Worm (Caenorhabditis elegans): ENCODE measurements around the gene pqn-63.

The pqn-63 gene

DNA sequence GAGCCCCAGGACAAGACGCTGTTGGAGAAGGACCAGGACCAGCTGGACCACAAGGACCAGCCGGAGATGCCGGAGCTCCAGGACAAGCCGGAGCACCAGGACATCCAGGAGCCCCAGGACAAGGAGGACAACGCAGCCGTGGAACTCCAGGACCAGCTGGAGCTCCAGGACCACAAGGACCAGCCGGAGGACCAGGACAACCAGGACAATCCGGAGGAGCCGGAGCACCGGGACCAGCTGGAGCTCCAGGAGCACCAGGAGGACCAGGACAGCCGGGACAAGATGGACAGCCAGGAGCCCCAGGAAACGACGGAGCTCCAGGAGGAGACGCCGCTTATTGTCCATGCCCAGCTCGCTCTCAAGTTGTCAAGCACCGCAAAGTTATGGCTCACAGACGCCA, 14.7 kb downstream of the pqn-63 start:
- TF ChIP-seq sptf-1 (tag; optimal IDR thresholded peaks at IDR 0.05) (no peak), nhr-2 (tag; optimal IDR thresholded peaks at IDR 0.05) (no peak), elt-3 (tag; optimal IDR thresholded peaks at IDR 0.05) (no peak)

ce11 chrV:9630944-9631343, 15.1 kb downstream of the pqn-63 start, which contains the start of gene T06E4.5:
Gene T06E4.5 (plus strand): TSS chrV:9631244.
- TF ChIP-seq drap-1 (GFP tag; optimal IDR thresholded peaks at IDR 0.05) (no peak), lin-13 (tag; optimal IDR thresholded peaks at IDR 0.05) (no peak), zip-8 (tag; optimal IDR thresholded peaks at IDR 0.05) (no peak), mep-1 (tag; optimal IDR thresholded peaks at IDR 0.05) (no peak), ceh-83 (GFP tag; optimal IDR thresholded peaks at IDR 0.05) (no peak), flh-1 (GFP tag; optimal IDR thresholded peaks at IDR 0.05) (no peak), cnd-1 (tag; optimal IDR thresholded peaks at IDR 0.05) (no peak), M03D4.4 (tag; optimal IDR thresholded peaks at IDR 0.05) (no peak), unc-120 (tag; optimal IDR thresholded peaks at IDR 0.05; ENCODE audit: poor library complexity, severe bottlenecking) (no peak), mab-5 (tag; optimal IDR thresholded peaks at IDR 0.05) (no peak), nhr-12 (tag; optimal IDR thresholded peaks at IDR 0.05) (no peak), ceh-43 (GFP tag; optimal IDR thresholded peaks at IDR 0.05) (no peak), nhr-76 (tag; optimal IDR thresholded peaks at IDR 0.05) (no peak), lin-32 (GFP tag; optimal IDR thresholded peaks at IDR 0.05) (no peak), sptf-1 (tag; optimal IDR thresholded peaks at IDR 0.05) (no peak), elt-3 (tag; optimal IDR thresholded peaks at IDR 0.05) (no peak), pha-4 (tag; optimal IDR thresholded peaks at IDR 0.05) (no peak), unc-39 (tag; optimal IDR thresholded peaks at IDR 0.05) (no peak), mls-2 (tag; optimal IDR thresholded peaks at IDR 0.05) (no peak)

ce11 chrV:9632348-9632747, 16.5 kb downstream of the pqn-63 start:
- no peak for TF ChIP-seq ztf-11 (tag; optimal IDR thresholded peaks at IDR 0.05)
- no peak for TF ChIP-seq nhr-28 (tag; optimal IDR thresholded peaks at IDR 0.05)
- TF ChIP-seq unc-62 (GFP tag; optimal IDR thresholded peaks at IDR 0.05): no peak
- TF ChIP-seq nhr-237 (tag; optimal IDR thresholded peaks at IDR 0.05): no peak
- no peak for TF ChIP-seq elt-3 (tag; optimal IDR thresholded peaks at IDR 0.05)
- no peak for TF ChIP-seq nhr-2 (tag; optimal IDR thresholded peaks at IDR 0.05)
- TF ChIP-seq cnd-1 (tag; optimal IDR thresholded peaks at IDR 0.05): no peak
- TF ChIP-seq pha-4 (tag; optimal IDR thresholded peaks at IDR 0.05): no peak
- TF ChIP-seq ceh-43 (GFP tag; optimal IDR thresholded peaks at IDR 0.05): no peak
- no peak for TF ChIP-seq nhr-76 (tag; optimal IDR thresholded peaks at IDR 0.05)
- no peak for TF ChIP-seq ces-1 (GFP tag; optimal IDR thresholded peaks at IDR 0.05)
- no peak for TF ChIP-seq unc-39 (tag; optimal IDR thresholded peaks at IDR 0.05)
- no peak for TF ChIP-seq tbx-8 (GFP tag; optimal IDR thresholded peaks at IDR 0.05)
- TF ChIP-seq flh-1 (GFP tag; optimal IDR thresholded peaks at IDR 0.05): no peak
- no peak for TF ChIP-seq unc-120 (tag; optimal IDR thresholded peaks at IDR 0.05; ENCODE audit: poor library complexity, severe bottlenecking)
- TF ChIP-seq lsy-2 (tag; optimal IDR thresholded peaks at IDR 0.05): no peak
- no peak for TF ChIP-seq bed-3 (GFP tag; optimal IDR thresholded peaks at IDR 0.05)
- TF ChIP-seq blmp-1 (tag; optimal IDR thresholded peaks at IDR 0.05): no peak
- TF ChIP-seq ceh-39 (tag; optimal IDR thresholded peaks at IDR 0.05): no peak

DNA sequence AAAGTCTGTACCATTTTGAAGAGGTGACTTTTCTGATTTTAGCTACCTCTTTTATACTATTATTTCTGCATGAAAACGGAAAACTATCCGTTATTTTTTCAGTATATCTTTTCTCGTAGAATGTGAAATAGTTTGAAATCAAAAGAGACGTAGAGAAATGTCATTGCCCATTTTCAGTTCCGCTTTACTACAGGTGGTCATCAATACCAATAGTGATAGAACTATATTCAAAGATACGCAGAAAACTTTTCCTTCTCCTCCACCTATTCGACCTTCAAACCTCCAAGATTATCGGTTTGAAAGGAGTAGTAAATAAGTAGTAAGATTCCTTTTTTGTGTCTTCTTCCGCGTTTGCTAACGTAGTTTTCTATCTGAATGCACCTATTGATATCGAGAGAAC, 17.5 kb downstream of the pqn-63 start, which contains the start of gene col-147:
TSS of gene col-147 (minus strand) at position 26 of the 400 bp plus-strand sequence.
- TF ChIP-seq elt-3 (tag; optimal IDR thresholded peaks at IDR 0.05) (no peak), nhr-76 (tag; optimal IDR thresholded peaks at IDR 0.05) (no peak), ceh-83 (GFP tag; optimal IDR thresholded peaks at IDR 0.05) (no peak), lin-32 (GFP tag; optimal IDR thresholded peaks at IDR 0.05) (no peak), hlh-1 (tag; optimal IDR thresholded peaks at IDR 0.05) (no peak), sptf-1 (tag; optimal IDR thresholded peaks at IDR 0.05) (no peak), tbx-8 (GFP tag; optimal IDR thresholded peaks at IDR 0.05) (no peak), ces-1 (GFP tag; optimal IDR thresholded peaks at IDR 0.05) (no peak), nhr-2 (tag; optimal IDR thresholded peaks at IDR 0.05) (no peak), mab-5 (tag; optimal IDR thresholded peaks at IDR 0.05) (no peak), bed-3 (GFP tag; optimal IDR thresholded peaks at IDR 0.05) (no peak), M03D4.4 (tag; optimal IDR thresholded peaks at IDR 0.05) (no peak), ceh-39 (tag; optimal IDR thresholded peaks at IDR 0.05) (no peak), nhr-28 (tag; optimal IDR thresholded peaks at IDR 0.05) (no peak), mls-2 (tag; optimal IDR thresholded peaks at IDR 0.05) (no peak), drap-1 (GFP tag; optimal IDR thresholded peaks at IDR 0.05) (no peak), lsy-2 (tag; optimal IDR thresholded peaks at IDR 0.05) (no peak)

DNA sequence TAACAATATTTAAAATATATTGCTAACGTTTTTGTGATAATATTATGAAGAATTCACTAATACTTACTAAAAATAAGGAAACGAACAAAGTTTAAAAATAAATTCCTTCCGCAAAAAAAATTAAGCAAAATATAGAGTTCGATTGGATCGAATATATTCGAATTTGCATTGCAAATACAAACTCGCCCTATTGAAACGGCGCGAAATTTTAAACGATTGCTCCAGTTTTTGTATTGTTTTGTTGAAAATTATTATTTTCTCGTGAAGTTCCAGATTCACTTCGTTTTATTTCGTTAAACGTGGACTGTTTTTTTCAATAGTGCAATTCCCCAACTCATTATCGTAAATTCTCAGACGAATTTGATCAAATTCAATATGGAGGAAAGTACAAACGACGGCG, 29.7 kb downstream of the pqn-63 start, which contains the start of the genes atl-1 and hcp-2:
TSS of gene atl-1 (minus strand) at position 89 of the 400 bp plus-strand sequence.
TSS of gene hcp-2 (plus strand) at position 353 of the 400 bp plus-strand sequence.
- TF ChIP-seq unc-120 (tag; optimal IDR thresholded peaks at IDR 0.05; ENCODE audit: poor library complexity, severe bottlenecking): no peak
- TF ChIP-seq elt-1 (tag; optimal IDR thresholded peaks at IDR 0.05; ENCODE audit: borderline replicate concordance, insufficient read depth): no peak
- no peak for TF ChIP-seq pha-4 (tag; optimal IDR thresholded peaks at IDR 0.05)
- no peak for TF ChIP-seq zip-8 (tag; optimal IDR thresholded peaks at IDR 0.05)
- TF ChIP-seq sem-2 (GFP tag; optimal IDR thresholded peaks at IDR 0.05): no peak
- TF ChIP-seq sptf-1 (tag; optimal IDR thresholded peaks at IDR 0.05): no peak
- TF ChIP-seq blmp-1 (tag; optimal IDR thresholded peaks at IDR 0.05): no peak
- no peak for TF ChIP-seq cnd-1 (tag; optimal IDR thresholded peaks at IDR 0.05)
- TF ChIP-seq ces-1 (GFP tag; optimal IDR thresholded peaks at IDR 0.05): no peak
- no peak for TF ChIP-seq lin-13 (tag; optimal IDR thresholded peaks at IDR 0.05)
- TF ChIP-seq tbx-8 (GFP tag; optimal IDR thresholded peaks at IDR 0.05): no peak
- TF ChIP-seq mab-5 (tag; optimal IDR thresholded peaks at IDR 0.05): no peak
- TF ChIP-seq unc-39 (tag; optimal IDR thresholded peaks at IDR 0.05): no peak
- TF ChIP-seq hlh-1 (tag; optimal IDR thresholded peaks at IDR 0.05): no peak
- TF ChIP-seq ceh-39 (tag; optimal IDR thresholded peaks at IDR 0.05): no peak
- TF ChIP-seq ztf-11 (tag; optimal IDR thresholded peaks at IDR 0.05): no peak
- no peak for TF ChIP-seq M03D4.4 (tag; optimal IDR thresholded peaks at IDR 0.05)
- no peak for TF ChIP-seq elt-3 (tag; optimal IDR thresholded peaks at IDR 0.05)
- no peak for TF ChIP-seq mls-2 (tag; optimal IDR thresholded peaks at IDR 0.05)

Measured in whole organism, mixed stage, embryonic.